Worm (Caenorhabditis elegans): ENCODE measurements around the gene srx-2.

ce11 chrV:9041030-9041429 lies 31.8 kb downstream of the srx-2 start, which contains the start of gene cyp-33B1:
- TF ChIP-seq unc-39 (tag; optimal IDR thresholded peaks at IDR 0.05) (no peak), ces-1 (GFP tag; optimal IDR thresholded peaks at IDR 0.05) (no peak), madf-9 (GFP tag; conservative IDR thresholded peaks at IDR 0.05) (no peak), pqm-1 (tag; optimal IDR thresholded peaks at IDR 0.05) (no peak), ztf-11 (tag; optimal IDR thresholded peaks at IDR 0.05) (no peak), dve-1 (tag; optimal IDR thresholded peaks at IDR 0.05; ENCODE audit: insufficient read depth) (no peak), nhr-237 (tag; optimal IDR thresholded peaks at IDR 0.05) (no peak), fkh-10 (GFP tag; optimal IDR thresholded peaks at IDR 0.05) (no peak), jun-1 (tag; optimal IDR thresholded peaks at IDR 0.05) (no peak), ctbp-1 (GFP tag; IDR thresholded peaks at IDR 0.05) (no peak), nhr-111 (GFP tag; optimal IDR thresholded peaks at IDR 0.05) (no peak)

All from whole organism, L4 larva.